Fruit fly (Drosophila melanogaster) Kc167 (cell line): ENCODE results near the gene CG40470.

Experiments
- Myc ChIP-seq: fragments of >200 bp; optimal IDR thresholded peaks from 2 replicates; lab custom pipeline; 2017; ENCODE audit warnings: missing external identifiers
- ttk ChIP-seq: sonication (Bioruptor generic); optimal IDR thresholded peaks from 2 replicates; lab custom pipeline; 2017; ENCODE audit warnings: missing external identifiers

DNA sequence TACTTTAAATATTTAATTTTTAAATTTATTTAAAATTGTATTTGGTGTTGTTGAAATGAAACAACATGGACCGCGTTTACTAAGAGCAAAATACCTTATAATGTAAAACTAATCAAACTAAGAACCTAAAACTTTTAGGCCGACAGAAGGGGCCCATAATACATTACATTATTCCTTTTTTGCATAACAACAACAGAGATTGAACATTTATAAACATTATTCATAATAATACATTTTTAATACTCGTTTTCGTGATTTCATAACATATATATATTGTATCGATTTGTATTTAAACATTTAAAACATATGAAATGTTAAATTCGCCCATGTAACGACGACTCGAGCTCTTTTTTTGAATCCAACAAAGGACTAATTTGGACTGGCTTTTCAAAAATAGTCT, at the start of gene CG40470:
- TF ChIP-seq Myc (lab: Kevin White, UChicago) (no peak), ttk (no peak)
